Fruit fly (Drosophila melanogaster): ENCODE measurements around the gene Surf6.

DNA sequence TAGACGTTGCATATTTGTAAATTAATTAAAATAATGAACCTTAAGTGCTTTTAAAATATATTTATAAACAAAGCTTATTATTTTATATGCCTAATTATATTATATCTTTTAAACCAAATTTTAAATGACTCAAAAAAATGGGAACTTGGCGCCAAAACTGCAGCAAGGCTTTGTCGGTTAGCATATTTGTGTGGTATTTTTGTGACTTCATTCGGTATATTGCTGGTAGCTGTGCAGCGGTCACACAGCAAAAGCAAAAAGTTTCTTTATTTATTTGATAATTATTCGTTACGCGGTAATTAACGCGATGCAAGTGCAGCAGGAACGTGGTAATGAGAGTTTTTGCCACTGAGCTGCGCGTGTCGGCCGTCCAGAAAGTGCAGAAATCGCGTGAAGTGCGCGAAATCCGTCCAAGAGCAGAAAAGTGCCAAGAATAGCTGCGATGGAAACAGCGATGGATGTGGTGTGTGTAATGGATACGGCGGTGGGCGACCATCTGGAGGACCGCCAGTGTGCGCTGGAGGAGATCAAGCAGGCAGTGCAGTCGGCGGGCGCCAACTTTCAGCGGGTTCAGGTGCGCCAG is 25.1 kb downstream of the Surf6 start, which contains the start of gene Ask1:
- TF ChIP-seq OdsH (GFP tag; optimal IDR thresholded peaks at IDR 0.05) (no peak), psq (GFP tag; optimal IDR thresholded peaks at IDR 0.05) (no peak), lola (GFP tag; optimal IDR thresholded peaks at IDR 0.05) (no peak), usp (GFP tag; optimal IDR thresholded peaks at IDR 0.05) (no peak), pan (optimal IDR thresholded peaks at IDR 0.05) (no peak), CG9705 (GFP tag; optimal IDR thresholded peaks at IDR 0.05) (no peak), sage (GFP tag; optimal IDR thresholded peaks at IDR 0.05) (peak; percentile 12), dl (GFP tag; optimal IDR thresholded peaks at IDR 0.05; ENCODE audit: insufficient read depth in 1 of 2, partially characterized antibody in 2 of 2) (no peak), foxo (GFP tag; optimal IDR thresholded peaks at IDR 0.05) (no peak), Hr78 (GFP tag; optimal IDR thresholded peaks at IDR 0.05) (no peak), Myc (optimal IDR thresholded peaks at IDR 0.05) (no peak), sv (GFP tag; optimal IDR thresholded peaks at IDR 0.05) (no peak), Abd-B (GFP tag; optimal IDR thresholded peaks at IDR 0.05) (no peak)

Measured in whole organism, wandering third instar larva.